Fruit fly (Drosophila melanogaster) whole organism: ENCODE data around the gene CG8774.

Experiments used
- CG8478 ChIP-seq: fragments of >200 bp; optimal IDR thresholded peaks from 2 replicates; lab custom pipeline; 2018; ENCODE audit warnings: inconsistent platforms
- Dll ChIP-seq: fragments of >200 bp; optimal IDR thresholded peaks from 2 replicates; lab custom pipeline; 2017
- EcR ChIP-seq, 2 experiments: fragments of >200 bp; optimal IDR thresholded peaks; 2 replicates each; lab custom pipeline; 2017; ENCODE audit warnings: missing biosample characterization in 2 of 2, missing genetic modification characterization in 2 of 2, missing genetic modification reagents in 2 of 2
- pan ChIP-seq: fragments of >200 bp; optimal IDR thresholded peaks from 2 replicates; lab custom pipeline; 2017
- psq ChIP-seq: fragments of >200 bp; optimal IDR thresholded peaks from 2 replicates; lab custom pipeline; 2017
- usp ChIP-seq: fragments of >200 bp; optimal IDR thresholded peaks from 2 replicates; lab custom pipeline; 2017; ENCODE audit warnings: missing biosample characterization, missing genetic modification characterization, mixed read lengths

The CG8774 gene

DNA sequence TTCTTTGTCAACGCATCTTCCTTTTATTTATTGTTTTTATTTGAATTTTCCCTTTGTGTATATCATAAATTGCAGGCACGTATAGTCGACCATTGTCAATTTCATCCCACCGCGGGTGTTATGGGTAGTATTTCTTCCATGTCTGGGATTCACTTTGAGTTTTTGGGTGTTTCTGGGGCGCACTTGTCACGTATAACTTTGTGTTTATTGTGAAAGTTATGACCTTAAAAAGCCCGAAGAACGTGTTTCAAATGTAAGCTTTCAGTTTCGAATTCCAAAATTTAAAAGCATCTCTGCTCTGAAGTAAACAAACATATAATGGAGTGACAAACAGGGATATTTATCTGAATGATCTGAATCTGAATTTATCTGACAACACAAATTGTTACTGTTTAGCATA, 8.0 kb downstream of the CG8774 start:
- TF ChIP-seq psq (no peak), usp (GFP tag; lab: Kevin White, UChicago) (no peak), pan (lab: Kevin White, UChicago) (no peak), EcR (GFP tag; optimal IDR thresholded peaks at IDR 0.05; lab: Kevin White, UChicago) (no peak), Dll (lab: Kevin White, UChicago) (no peak), CG8478 (lab: Kevin White, UChicago) (no peak)

DNA sequence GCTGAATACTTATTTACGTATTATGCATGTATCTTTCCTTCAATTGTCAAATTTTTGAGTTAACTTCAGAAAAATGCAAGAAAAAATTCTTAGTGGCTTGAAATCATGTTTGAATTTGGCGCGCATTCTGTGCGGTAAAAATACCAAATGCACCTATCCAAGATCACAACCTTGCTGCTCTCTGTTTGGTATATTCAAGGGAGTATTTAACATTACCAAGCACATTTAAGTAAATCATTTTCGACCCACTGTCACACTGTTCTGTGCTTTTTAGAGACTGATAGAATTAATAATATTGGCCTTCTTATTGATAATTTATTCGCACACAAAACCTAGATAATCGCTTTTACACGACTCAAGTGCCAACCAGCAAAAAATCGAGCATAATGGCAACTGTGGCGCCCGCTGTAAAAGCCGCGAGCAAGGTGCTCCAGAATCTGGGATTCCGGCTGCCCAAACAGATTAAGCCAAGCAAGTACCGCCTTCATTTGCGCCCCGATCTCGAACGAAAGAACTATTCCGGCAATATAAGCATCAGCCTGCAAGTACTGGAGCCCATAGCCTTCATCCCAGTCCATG, 10.7 kb downstream of the CG8774 start:
- no peak for TF ChIP-seq EcR (GFP tag; optimal IDR thresholded peaks at IDR 0.05; lab: Kevin White, UChicago)
- TF ChIP-seq pan (lab: Kevin White, UChicago), result no peak
- TF ChIP-seq Dll (lab: Kevin White, UChicago), result no peak
- TF ChIP-seq psq, result no peak
- TF ChIP-seq CG8478 (lab: Kevin White, UChicago), result no peak
- no peak for TF ChIP-seq usp (GFP tag; lab: Kevin White, UChicago)

DNA sequence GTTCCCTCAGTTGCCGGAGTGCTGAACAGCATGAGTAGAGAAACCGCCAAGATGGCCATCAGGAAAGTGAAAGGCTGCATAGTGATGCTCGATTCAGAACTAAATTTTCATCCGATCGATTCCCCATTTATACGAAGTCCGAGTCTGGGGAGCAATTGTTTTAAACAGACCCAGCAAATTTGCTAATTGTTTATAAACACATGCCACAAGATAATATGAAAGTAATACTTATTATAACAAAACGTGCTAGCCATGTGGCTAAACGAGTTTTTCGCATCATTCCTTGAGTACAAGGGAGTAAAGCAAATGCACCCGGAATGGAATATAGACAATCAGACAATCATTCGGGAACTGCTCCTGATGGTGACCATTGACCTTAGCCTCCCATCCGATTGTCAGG, 14.5 kb downstream of the CG8774 start, which contains the start of gene CG44142:
CG44142 (minus strand) TSS at position 101 of the 400 bp plus-strand sequence.
- TF ChIP-seq pan (lab: Kevin White, UChicago), result no peak
- no peak for TF ChIP-seq CG8478 (lab: Kevin White, UChicago)
- TF ChIP-seq psq, result no peak
- TF ChIP-seq usp (GFP tag; lab: Kevin White, UChicago), result no peak
- TF ChIP-seq Dll (lab: Kevin White, UChicago), result no peak
- TF ChIP-seq EcR (GFP tag; optimal IDR thresholded peaks at IDR 0.05; lab: Kevin White, UChicago), result no peak

DNA sequence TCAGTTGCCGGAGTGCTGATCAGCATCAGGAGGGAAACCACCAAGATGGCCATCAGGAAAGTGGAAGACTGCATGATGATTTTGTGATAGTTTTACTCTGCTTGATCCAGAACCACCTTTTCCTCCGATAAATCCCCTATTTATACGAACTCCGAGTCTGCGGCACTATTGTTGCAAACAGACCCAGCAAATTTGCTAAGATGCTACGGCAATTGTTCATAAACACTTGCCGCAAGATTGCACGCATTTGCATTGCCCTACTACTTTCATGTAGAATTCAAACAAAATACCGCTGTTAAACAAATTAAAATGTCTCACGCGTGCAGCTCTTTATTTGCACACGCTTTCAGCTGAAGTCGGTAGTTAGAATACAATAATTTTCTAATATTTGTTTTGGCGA, 20.6 kb downstream of the CG8774 start, which contains the start of gene CG45080:
CG45080 (minus strand) TSS at position 101 of the 400 bp plus-strand sequence.
- TF ChIP-seq usp (GFP tag; lab: Kevin White, UChicago) (no peak), EcR (GFP tag; optimal IDR thresholded peaks at IDR 0.05; lab: Kevin White, UChicago) (no peak), Dll (lab: Kevin White, UChicago) (no peak), CG8478 (lab: Kevin White, UChicago) (no peak), psq (no peak), pan (lab: Kevin White, UChicago) (no peak)

DNA sequence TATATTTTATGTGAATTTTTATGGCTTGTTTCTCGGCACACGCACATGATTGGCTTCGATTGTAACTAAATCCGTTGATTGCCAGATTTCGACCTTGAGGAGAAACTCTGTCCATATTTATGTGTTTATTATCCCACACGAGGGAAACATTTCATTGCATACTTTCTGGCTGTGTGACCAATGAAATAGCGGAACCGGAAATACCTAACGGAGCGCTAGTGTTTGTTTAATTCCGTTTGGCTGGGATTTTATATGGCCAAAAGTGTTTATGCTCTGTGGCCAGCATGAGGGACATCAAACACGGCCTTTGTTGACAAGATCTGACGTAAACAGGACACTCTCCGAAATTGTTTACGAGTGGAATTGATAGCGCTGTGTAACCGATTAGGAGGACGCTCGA, 21.3 kb downstream of the CG8774 start:
- no peak for TF ChIP-seq usp (GFP tag; lab: Kevin White, UChicago)
- no peak for TF ChIP-seq pan (lab: Kevin White, UChicago)
- no peak for TF ChIP-seq EcR (GFP tag; optimal IDR thresholded peaks at IDR 0.05; lab: Kevin White, UChicago)
- no peak for TF ChIP-seq CG8478 (lab: Kevin White, UChicago)

DNA sequence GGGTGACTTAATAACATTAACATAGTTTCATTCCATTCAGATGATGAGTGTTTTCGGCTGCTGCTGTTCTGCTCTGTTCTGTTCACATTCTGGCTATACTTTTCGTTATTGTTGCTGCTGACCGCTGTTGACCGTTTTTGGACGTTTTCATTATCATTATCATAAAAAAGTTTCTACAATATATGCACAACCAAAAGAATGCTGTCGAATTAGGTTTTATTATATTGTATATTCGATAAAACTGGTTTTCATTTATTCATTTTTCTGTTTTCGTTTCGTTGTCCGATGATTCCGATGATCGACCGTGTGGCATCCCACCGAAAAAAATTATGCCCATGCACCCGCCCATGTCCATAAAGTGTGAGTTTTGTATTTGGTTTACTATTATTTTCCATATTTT, 34.5 kb downstream of the CG8774 start:
- TF ChIP-seq EcR (GFP tag; optimal IDR thresholded peaks at IDR 0.05; lab: Kevin White, UChicago) (no peak), usp (GFP tag; lab: Kevin White, UChicago) (no peak), psq (no peak), CG8478 (lab: Kevin White, UChicago) (no peak), Dll (lab: Kevin White, UChicago) (no peak), pan (lab: Kevin White, UChicago) (no peak)

DNA sequence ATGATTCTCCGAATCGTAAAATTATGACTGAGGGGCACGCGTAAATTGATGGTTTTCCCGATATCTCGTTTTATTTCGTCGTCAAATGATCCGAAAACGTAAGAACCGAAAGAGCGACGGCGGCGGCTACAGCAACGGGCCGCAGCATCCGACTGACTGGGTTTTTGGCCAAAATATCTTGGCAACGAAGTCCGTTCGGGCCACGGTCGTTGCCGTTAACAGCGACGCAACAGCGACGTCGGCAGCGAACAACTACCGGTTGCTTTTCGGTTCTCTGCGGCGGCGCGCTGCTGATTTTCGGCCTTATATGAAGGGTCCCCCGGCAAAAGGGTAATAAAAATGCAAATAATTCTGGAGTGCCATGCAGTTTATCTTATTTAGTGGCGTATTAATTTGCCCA, 35.4 kb downstream of the CG8774 start, which contains the start of gene PK2-R2:
PK2-R2 (minus strand) TSS at position 160 of the 400 bp plus-strand sequence.
- TF ChIP-seq EcR (GFP tag; optimal IDR thresholded peaks at IDR 0.05; lab: Kevin White, UChicago) (no peak), pan (lab: Kevin White, UChicago) (no peak), Dll (lab: Kevin White, UChicago) (no peak), psq (no peak), CG8478 (lab: Kevin White, UChicago) (no peak)

DNA sequence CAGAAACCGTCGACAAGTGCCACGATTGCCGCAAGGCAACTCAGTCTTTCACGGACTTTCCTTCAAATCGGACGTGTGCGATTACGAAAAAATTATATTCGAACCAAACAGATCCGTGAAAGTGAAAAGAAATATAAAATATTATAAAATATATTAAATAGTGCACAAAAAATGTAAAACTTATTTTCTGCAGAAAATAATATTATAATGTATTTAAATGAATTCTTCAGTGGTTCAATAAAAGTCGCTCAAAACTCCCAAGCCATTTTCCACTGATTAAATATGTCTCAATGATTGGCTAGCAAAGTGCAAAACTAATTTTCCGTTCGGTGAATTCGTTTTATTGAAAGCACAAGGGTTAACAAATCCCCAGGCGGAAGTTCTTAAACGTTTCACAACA, 39.5 kb downstream of the CG8774 start, which contains the start of gene PK2-R1:
PK2-R1 (plus strand) TSS at position 301 of the 400 bp plus-strand sequence.
- TF ChIP-seq Dll (lab: Kevin White, UChicago) (no peak), EcR (GFP tag; optimal IDR thresholded peaks at IDR 0.05; lab: Kevin White, UChicago) (no peak), pan (lab: Kevin White, UChicago) (no peak), psq (no peak), usp (GFP tag; lab: Kevin White, UChicago) (no peak), CG8478 (lab: Kevin White, UChicago) (no peak)
